Fruit fly (Drosophila melanogaster) whole organism, wandering third instar larva: Measurements from ENCODE around the gene Naa30B.

Source experiments
- Abd-B ChIP-seq: fragments of >200 bp; optimal IDR thresholded peaks from 2 replicates; lab custom pipeline; 2017; ENCODE audit warnings: missing biosample characterization, missing genetic modification characterization
- CG32264 ChIP-seq: fragments of 200-800 bp; sonication (Bioruptor generic); optimal IDR thresholded peaks from 2 replicates; lab custom pipeline; 2016; ENCODE audit warnings: missing biosample characterization, missing genetic modification characterization
- CG9705 ChIP-seq: fragments of 200-800 bp; sonication (Bioruptor generic); optimal IDR thresholded peaks from 2 replicates; lab custom pipeline; 2018; ENCODE audit warnings: missing biosample characterization, mild to moderate bottlenecking, missing genetic modification characterization
- CrebA ChIP-seq: fragments of 200-800 bp; sonication (Bioruptor generic); optimal IDR thresholded peaks from 2 replicates; lab custom pipeline; 2016; ENCODE audit warnings: missing biosample characterization, mild to moderate bottlenecking, missing genetic modification characterization, borderline replicate concordance
- Dfd ChIP-seq: fragments of >200 bp; optimal IDR thresholded peaks from 2 replicates; lab custom pipeline; 2017; ENCODE audit warnings: missing biosample characterization, missing genetic modification characterization
- Dif ChIP-seq: fragments of 200-275, 200-300 bp; sonication (Bioruptor generic); optimal IDR thresholded peaks from 2 replicates; lab custom pipeline; 2018; ENCODE audit warnings: missing biosample characterization, missing genetic modification characterization; ENCODE audit not compliant: partially characterized antibody
- GATAd ChIP-seq: sonication (Bioruptor generic); optimal IDR thresholded peaks from 2 replicates; lab custom pipeline; 2016; ENCODE audit warnings: missing biosample characterization, missing genetic modification characterization
- HLH106 ChIP-seq: fragments of 200-800 bp; optimal IDR thresholded peaks from 3 replicates; lab custom pipeline; 2019; ENCODE audit warnings: missing biosample characterization, mild to moderate bottlenecking, missing genetic modification characterization, moderate library complexity
- Hnf4 ChIP-seq: fragments of 200-800 bp; sonication (Bioruptor generic); optimal IDR thresholded peaks from 2 replicates; lab custom pipeline; 2016; ENCODE audit warnings: missing biosample characterization, mild to moderate bottlenecking, missing genetic modification characterization
- Hr78 ChIP-seq: fragments of >200 bp; optimal IDR thresholded peaks from 2 replicates; lab custom pipeline; 2017; ENCODE audit warnings: missing biosample characterization, missing genetic modification characterization
- Hr83 ChIP-seq: fragments of 200-300 bp; sonication (Bioruptor generic); optimal IDR thresholded peaks from 2 replicates; lab custom pipeline; 2016; ENCODE audit warnings: missing biosample characterization, mild to moderate bottlenecking, missing genetic modification characterization, moderate library complexity; ENCODE audit not compliant: poor library complexity, severe bottlenecking
- Jra ChIP-seq: sonication (Bioruptor generic); optimal IDR thresholded peaks from 2 replicates; lab custom pipeline; 2016; ENCODE audit warnings: missing biosample characterization, missing genetic modification characterization
- Mio ChIP-seq: sonication (Bioruptor generic); optimal IDR thresholded peaks from 2 replicates; lab custom pipeline; 2016; ENCODE audit warnings: missing biosample characterization, missing genetic modification characterization
- Myc ChIP-seq: fragments of >200 bp; optimal IDR thresholded peaks from 2 replicates; lab custom pipeline; 2017
- N ChIP-seq: fragments of >200 bp; optimal IDR thresholded peaks from 2 replicates; lab custom pipeline; 2018; ENCODE audit warnings: missing biosample characterization, missing external identifiers, missing genetic modification characterization
- OdsH ChIP-seq: fragments of 200-800 bp; sonication (Bioruptor generic); optimal IDR thresholded peaks from 2 replicates; lab custom pipeline; 2016; ENCODE audit warnings: missing biosample characterization, mild to moderate bottlenecking, missing genetic modification characterization
- Rel ChIP-seq, 2 experiments: fragments of 200-800 bp; sonication (Bioruptor generic) in 1 of 2; optimal IDR thresholded peaks; 2 replicates in 1 of 2; 3 replicates in 1 of 2; lab custom pipeline; 2016 to 2019; ENCODE audit warnings: mild to moderate bottlenecking in 2 of 2, missing biosample characterization in 2 of 2, missing genetic modification characterization in 2 of 2, moderate library complexity in 1 of 2
- Sp1 ChIP-seq: fragments of 200-800 bp; sonication (Bioruptor generic); optimal IDR thresholded peaks from 3 replicates; lab custom pipeline; 2019; ENCODE audit warnings: missing biosample characterization, mild to moderate bottlenecking, missing genetic modification characterization, moderate library complexity
- Vsx2 ChIP-seq: fragments of 200-300, 225-300 bp; sonication (Bioruptor generic); optimal IDR thresholded peaks from 2 replicates; lab custom pipeline; 2018; ENCODE audit warnings: missing biosample characterization, missing genetic modification characterization; ENCODE audit not compliant: partially characterized antibody
- br ChIP-seq: fragments of 200-800 bp; sonication (Bioruptor generic); optimal IDR thresholded peaks from 2 replicates; lab custom pipeline; 2016; ENCODE audit warnings: missing biosample characterization, missing genetic modification characterization
- brk ChIP-seq: fragments of 200-800 bp; sonication (Bioruptor generic); optimal IDR thresholded peaks from 2 replicates; lab custom pipeline; 2016; ENCODE audit warnings: missing biosample characterization, mild to moderate bottlenecking, missing genetic modification characterization
- dl ChIP-seq, 2 experiments: fragments of 175-275, 200-275 bp in 1 of 2; fragments of 200-275 bp in 1 of 2; sonication (Bioruptor generic); optimal IDR thresholded peaks; lab custom pipeline; 2018; ENCODE audit warnings: mild to moderate bottlenecking in 2 of 2, missing biosample characterization in 2 of 2, missing genetic modification characterization in 2 of 2, moderate library complexity in 2 of 2; ENCODE audit not compliant: partially characterized antibody in 2 of 2, insufficient read depth in 1 of 2
- dmrt93B ChIP-seq: fragments of 200-800 bp; sonication (Bioruptor generic); optimal IDR thresholded peaks from 2 replicates; lab custom pipeline; 2018; ENCODE audit warnings: missing biosample characterization, mild to moderate bottlenecking, missing genetic modification characterization
- dsf ChIP-seq: sonication (Bioruptor generic); optimal IDR thresholded peaks from 2 replicates; lab custom pipeline; 2016; ENCODE audit warnings: missing biosample characterization, missing genetic modification characterization, borderline replicate concordance
- ey ChIP-seq: fragments of 200-800 bp; sonication (Bioruptor generic); optimal IDR thresholded peaks from 2 replicates; lab custom pipeline; 2016; ENCODE audit warnings: missing biosample characterization, missing genetic modification characterization
- foxo ChIP-seq, 2 experiments: fragments of 200-800 bp; sonication (Bioruptor generic); optimal IDR thresholded peaks; 2 replicates in 1 of 2; 3 replicates in 1 of 2; lab custom pipeline; 2016 to 2017; ENCODE audit warnings: missing biosample characterization in 2 of 2, missing genetic modification characterization in 2 of 2
- fru ChIP-seq: fragments of 200-800 bp; sonication (Bioruptor generic); optimal IDR thresholded peaks from 3 replicates; lab custom pipeline; 2016; ENCODE audit warnings: missing biosample characterization, mild to moderate bottlenecking, missing genetic modification characterization
- h ChIP-seq: fragments of 200-800 bp; sonication (Bioruptor generic); optimal IDR thresholded peaks from 3 replicates; lab custom pipeline; 2016; ENCODE audit warnings: missing biosample characterization, mild to moderate bottlenecking, missing genetic modification characterization
- jim ChIP-seq: fragments of 175-275, 200-325 bp; sonication (Bioruptor generic); optimal IDR thresholded peaks from 2 replicates; lab custom pipeline; 2016; ENCODE audit warnings: missing biosample characterization, mild to moderate bottlenecking, missing genetic modification characterization
- lola ChIP-seq: fragments of >200 bp; optimal IDR thresholded peaks from 2 replicates; lab custom pipeline; 2017; ENCODE audit warnings: missing biosample characterization, missing genetic modification characterization
- pan ChIP-seq: fragments of >200 bp; optimal IDR thresholded peaks from 2 replicates; lab custom pipeline; 2017
- psq ChIP-seq: fragments of 200-800 bp; sonication (Bioruptor generic); optimal IDR thresholded peaks from 3 replicates; lab custom pipeline; 2017; ENCODE audit warnings: missing biosample characterization, mild to moderate bottlenecking, missing genetic modification characterization, moderate library complexity
- rgr ChIP-seq: fragments of 200-800 bp; sonication (Bioruptor generic); optimal IDR thresholded peaks from 3 replicates; lab custom pipeline; 2016; ENCODE audit warnings: missing biosample characterization, mild to moderate bottlenecking, missing genetic modification characterization
- sage ChIP-seq: fragments of 200-800 bp; sonication (Bioruptor generic); optimal IDR thresholded peaks from 2 replicates; lab custom pipeline; 2016; ENCODE audit warnings: missing biosample characterization, mild to moderate bottlenecking, missing genetic modification characterization
- sv ChIP-seq: fragments of 200-800 bp; sonication (Bioruptor generic); optimal IDR thresholded peaks from 3 replicates; lab custom pipeline; 2016; ENCODE audit warnings: missing biosample characterization, missing genetic modification characterization
- tai ChIP-seq: sonication (Bioruptor generic); optimal IDR thresholded peaks from 2 replicates; lab custom pipeline; 2016; ENCODE audit warnings: missing biosample characterization, missing genetic modification characterization
- usp ChIP-seq: fragments of >200 bp; optimal IDR thresholded peaks from 2 replicates; lab custom pipeline; 2017; ENCODE audit warnings: missing biosample characterization, missing genetic modification characterization
- woc ChIP-seq: sonication (Bioruptor generic); optimal IDR thresholded peaks from 2 replicates; lab custom pipeline; 2016; ENCODE audit warnings: missing biosample characterization, mild to moderate bottlenecking, missing genetic modification characterization

Gene Naa30B

dm6 chr3L:1447803-1448517 is 23.9 kb downstream of the Naa30B start:
- TF ChIP-seq Dif (GFP tag; lab: Kevin White, UChicago) (no peak), psq (GFP tag; lab: Kevin White, UChicago) (no peak), Mio (GFP tag; lab: Kevin White, UChicago) (no peak), br (GFP tag; lab: Kevin White, UChicago) (no peak), Abd-B (no peak), rgr (GFP tag; lab: Kevin White, UChicago) (no peak)

dm6 chr3L:1442906-1443305 is 29.0 kb downstream of the Naa30B start:
- TF ChIP-seq dsf (GFP tag; lab: Kevin White, UChicago) = peak; percentile 82
- peak; percentile 98 for TF ChIP-seq woc
- peak; percentile 75 for TF ChIP-seq GATAd
- peak; percentile 94 for TF ChIP-seq sage (GFP tag; lab: Kevin White, UChicago)
- no peak for TF ChIP-seq Vsx2 (GFP tag; lab: Kevin White, UChicago)
- no peak for TF ChIP-seq dl (GFP tag; optimal IDR thresholded peaks at IDR 0.05; lab: Kevin White, UChicago; ENCODE audit: insufficient read depth in 1 of 2, partially characterized antibody in 2 of 2)
- peak; percentile 94 for TF ChIP-seq CG32264 (GFP tag; lab: Kevin White, UChicago)
- TF ChIP-seq lola (GFP tag; lab: Kevin White, UChicago) = no peak
- peak; percentile 93 for TF ChIP-seq tai (GFP tag; lab: Kevin White, UChicago)
- peak; percentile 76 for TF ChIP-seq sv
- peak; percentile 95 for TF ChIP-seq Jra
- peak; percentile 81 to 97 for TF ChIP-seq foxo (GFP tag; optimal IDR thresholded peaks at IDR 0.05; lab: Kevin White, UChicago)
- TF ChIP-seq Sp1 (GFP tag; lab: Kevin White, UChicago) = peak; percentile 97
- TF ChIP-seq rgr (GFP tag; lab: Kevin White, UChicago) = peak; percentile 98
- TF ChIP-seq Myc (lab: Kevin White, UChicago) = no peak
- peak; percentile 86 for TF ChIP-seq CrebA
- TF ChIP-seq Hnf4 = peak; percentile 97
- no peak for TF ChIP-seq Abd-B
- TF ChIP-seq OdsH (GFP tag; lab: Kevin White, UChicago) = peak; percentile 97
- TF ChIP-seq brk = peak; percentile 96
- peak; percentile 73 for TF ChIP-seq CG9705 (GFP tag; lab: Kevin White, UChicago)
- TF ChIP-seq Hr83 = peak; percentile 76
- TF ChIP-seq Dif (GFP tag; lab: Kevin White, UChicago) = no peak
- TF ChIP-seq pan (lab: Kevin White, UChicago) = peak; percentile 66
- TF ChIP-seq jim = no peak
- TF ChIP-seq Hr78 (GFP tag; lab: Kevin White, UChicago) = no peak
- peak; percentile 97 for TF ChIP-seq br (GFP tag; lab: Kevin White, UChicago)
- no peak for TF ChIP-seq N (GFP tag; lab: Kevin White, UChicago)
- TF ChIP-seq Rel (GFP tag; optimal IDR thresholded peaks at IDR 0.05; lab: Kevin White, UChicago) = peak; percentile 96
- peak; percentile 79 for TF ChIP-seq Rel (tag; optimal IDR thresholded peaks at IDR 0.05; lab: Kevin White, UChicago)
- peak; percentile 97 for TF ChIP-seq HLH106
- TF ChIP-seq usp = no peak
- peak; percentile 98 for TF ChIP-seq h (GFP tag; lab: Kevin White, UChicago)
- TF ChIP-seq ey = peak; percentile 97
- peak; percentile 98 for TF ChIP-seq psq (GFP tag; lab: Kevin White, UChicago)
- TF ChIP-seq Mio (GFP tag; lab: Kevin White, UChicago) = peak; percentile 68
- peak; percentile 97 for TF ChIP-seq fru (GFP tag; lab: Kevin White, UChicago)
- TF ChIP-seq Dfd (GFP tag; lab: Kevin White, UChicago) = no peak
- TF ChIP-seq dmrt93B (GFP tag; lab: Kevin White, UChicago) = peak; percentile 88
- TF ChIP-seq, all 38 proteins: peak for 27
